Worm (Caenorhabditis elegans) whole organism, young adult: ENCODE measurements around the gene trmt-10C.2.

Source experiments
- B0336.3 ChIP-seq: fragments of 200-800 bp; sonication (Bioruptor generic); IDR thresholded peaks from 2 replicates; pipeline ENCODE4 v1.3.6; 2022; ENCODE audit warnings: missing genetic modification characterization, missing compliant biosample characterization
- C06A6.2 ChIP-seq: fragments of 200-800 bp; sonication (Bioruptor generic); conservative IDR thresholded peaks from 2 replicates; pipeline ENCODE4 v1.3.6; 2022; ENCODE audit warnings: missing genetic modification characterization, missing compliant biosample characterization
- D2030.7 ChIP-seq: fragments of 200-800 bp; sonication (Bioruptor generic); IDR thresholded peaks from 2 replicates; pipeline ENCODE4 v1.3.6; 2022; ENCODE audit warnings: missing genetic modification reagents, missing genetic modification characterization, missing compliant biosample characterization
- F23B12.7 ChIP-seq: sonication (generic microtip); optimal IDR thresholded peaks from 2 replicates; lab custom pipeline; 2017; ENCODE audit warnings: missing genetic modification characterization, mild to moderate bottlenecking, missing compliant biosample characterization, antibody characterized with exemption, moderate library complexity; ENCODE audit not compliant: insufficient read depth
- F52B5.7 ChIP-seq: sonication (generic microtip); optimal IDR thresholded peaks from 2 replicates; lab custom pipeline; 2016; ENCODE audit warnings: mild to moderate bottlenecking, missing genetic modification characterization, missing compliant biosample characterization
- F55B11.4 ChIP-seq: sonication (generic microtip); optimal IDR thresholded peaks from 2 replicates; lab custom pipeline; 2016; ENCODE audit warnings: missing compliant biosample characterization, missing genetic modification characterization, borderline replicate concordance; ENCODE audit not compliant: insufficient read depth
- F57C9.4 ChIP-seq: sonication (generic microtip); optimal IDR thresholded peaks from 2 replicates; lab custom pipeline; 2017; ENCODE audit warnings: mild to moderate bottlenecking, missing genetic modification characterization, missing compliant biosample characterization
- K12H6.12 ChIP-seq: fragments of 200-800 bp; sonication (Bioruptor generic); optimal IDR thresholded peaks from 2 replicates; lab custom pipeline; 2018; ENCODE audit warnings: mild to moderate bottlenecking, missing genetic modification characterization, missing compliant biosample characterization
- Y53F4B.3 ChIP-seq: fragments of 200-800 bp; sonication (Bioruptor generic); IDR thresholded peaks from 2 replicates; pipeline ENCODE4 v1.3.6; 2022; ENCODE audit warnings: missing genetic modification reagents, missing genetic modification characterization, missing compliant biosample characterization
- Y53G8AR.9 ChIP-seq: fragments of 200-800 bp; sonication (Bioruptor generic); conservative IDR thresholded peaks from 2 replicates; pipeline ENCODE4 v1.3.6; 2022; ENCODE audit warnings: missing genetic modification reagents, missing genetic modification characterization, missing compliant biosample characterization
- Y67H2A.10 ChIP-seq: fragments of 200-800 bp; sonication (Bioruptor generic); conservative IDR thresholded peaks from 2 replicates; pipeline ENCODE4 v1.3.6; 2022; ENCODE audit warnings: missing genetic modification reagents, missing genetic modification characterization, missing compliant biosample characterization
- Y79H2A.3 ChIP-seq: fragments of 200-800 bp; sonication (Bioruptor generic); conservative IDR thresholded peaks from 2 replicates; pipeline ENCODE4 v1.3.6; 2022; ENCODE audit warnings: missing genetic modification reagents, missing genetic modification characterization, missing compliant biosample characterization
- Y95B8A.8 ChIP-seq: fragments of 200-800 bp; sonication (Bioruptor generic); IDR thresholded peaks from 2 replicates; pipeline ENCODE4 v1.3.6; 2022; ENCODE audit warnings: missing genetic modification reagents, missing genetic modification characterization, missing compliant biosample characterization
- aptf-2 ChIP-seq: fragments of 200-800 bp; sonication (Bioruptor generic); conservative IDR thresholded peaks from 2 replicates; pipeline ENCODE4 v1.3.6; 2022; ENCODE audit warnings: missing genetic modification reagents, missing genetic modification characterization, missing compliant biosample characterization
- aptf-3 ChIP-seq: fragments of 200-800 bp; sonication (Bioruptor generic); IDR thresholded peaks from 2 replicates; pipeline ENCODE4 v1.3.6; 2022; ENCODE audit warnings: missing genetic modification characterization, missing compliant biosample characterization
- atf-7 ChIP-seq: sonication (generic microtip); optimal IDR thresholded peaks from 2 replicates; lab custom pipeline; 2017; ENCODE audit warnings: mild to moderate bottlenecking, missing genetic modification characterization, missing compliant biosample characterization
- athp-1 ChIP-seq: sonication (generic microtip); optimal IDR thresholded peaks from 2 replicates; lab custom pipeline; 2017; ENCODE audit warnings: mild to moderate bottlenecking, missing genetic modification characterization, missing compliant biosample characterization
- bed-1 ChIP-seq: fragments of 200-800 bp; sonication (Bioruptor generic); IDR thresholded peaks from 2 replicates; pipeline ENCODE4 v1.3.6; 2022; ENCODE audit warnings: missing genetic modification reagents, missing genetic modification characterization, missing compliant biosample characterization
- ccch-3 ChIP-seq: fragments of 200-800 bp; sonication (Bioruptor generic); optimal IDR thresholded peaks from 2 replicates; lab custom pipeline; 2018; ENCODE audit warnings: mild to moderate bottlenecking, missing genetic modification characterization, missing compliant biosample characterization
- cebp-2 ChIP-seq: fragments of 200-800 bp; sonication (Bioruptor generic); IDR thresholded peaks from 2 replicates; pipeline ENCODE4 v1.3.6; 2022; ENCODE audit warnings: missing genetic modification characterization, missing compliant biosample characterization
- ceh-100 ChIP-seq: fragments of 200-800 bp; sonication (Bioruptor generic); IDR thresholded peaks from 2 replicates; pipeline ENCODE4 v1.3.6; 2022; ENCODE audit warnings: missing genetic modification reagents, missing genetic modification characterization, missing compliant biosample characterization
- efl-1 ChIP-seq: fragments of 150-350 bp; optimal IDR thresholded peaks from 2 replicates; lab custom pipeline; 2014; ENCODE audit warnings: missing biosample characterization, missing genetic modification reagents, missing genetic modification characterization
- egl-44 ChIP-seq: fragments of 200-800 bp; sonication (Bioruptor generic); IDR thresholded peaks from 2 replicates; pipeline ENCODE4 v1.3.6; 2022; ENCODE audit warnings: missing genetic modification reagents, missing genetic modification characterization, missing compliant biosample characterization
- ets-4 ChIP-seq: fragments of 200-800 bp; sonication (Bioruptor generic); optimal IDR thresholded peaks from 2 replicates; lab custom pipeline; 2018; ENCODE audit warnings: mild to moderate bottlenecking, missing genetic modification characterization, missing compliant biosample characterization
- him-1 ChIP-seq: sonication (generic microtip); optimal IDR thresholded peaks from 2 replicates; lab custom pipeline; 2016; ENCODE audit warnings: missing genotype, missing genetic modification reagents, missing genetic modification characterization, missing compliant biosample characterization
- hmg-20 ChIP-seq: fragments of 200-800 bp; sonication (Bioruptor generic); IDR thresholded peaks from 2 replicates; pipeline ENCODE4 v1.3.6; 2022; ENCODE audit warnings: missing genetic modification reagents, missing genetic modification characterization, missing compliant biosample characterization
- let-526 ChIP-seq: fragments of 200-800 bp; sonication (Bioruptor generic); IDR thresholded peaks from 2 replicates; pipeline ENCODE4 v1.3.6; 2022; ENCODE audit warnings: missing genetic modification reagents, missing genetic modification characterization, missing compliant biosample characterization
- lin-40 ChIP-seq: sonication (generic microtip); optimal IDR thresholded peaks from 2 replicates; lab custom pipeline; 2016; ENCODE audit warnings: missing genetic modification characterization, mild to moderate bottlenecking, missing compliant biosample characterization, missing genotype, missing genetic modification reagents
- mel-28 ChIP-seq: sonication (generic microtip); optimal IDR thresholded peaks from 2 replicates; lab custom pipeline; 2016; ENCODE audit warnings: borderline replicate concordance, mild to moderate bottlenecking, missing genetic modification characterization, missing compliant biosample characterization
- mes-4 ChIP-seq: sonication (generic microtip); optimal IDR thresholded peaks from 2 replicates; lab custom pipeline; 2016; ENCODE audit warnings: missing genotype, missing genetic modification characterization, missing compliant biosample characterization
- nfyb-1 ChIP-seq: fragments of 200-800 bp; sonication (Bioruptor generic); IDR thresholded peaks from 2 replicates; pipeline ENCODE4 v1.3.6; 2022; ENCODE audit warnings: missing genetic modification reagents, missing genetic modification characterization, missing compliant biosample characterization
- nhr-80 ChIP-seq: sonication (generic microtip); optimal IDR thresholded peaks from 2 replicates; lab custom pipeline; 2016; ENCODE audit warnings: missing genetic modification characterization, missing compliant biosample characterization
- sdz-38 ChIP-seq: sonication (generic microtip); optimal IDR thresholded peaks from 2 replicates; lab custom pipeline; 2016; ENCODE audit warnings: missing genotype, missing genetic modification characterization, missing compliant biosample characterization
- sptf-2 ChIP-seq: fragments of 200-800 bp; sonication (Bioruptor generic); optimal IDR thresholded peaks from 2 replicates; lab custom pipeline; 2018; ENCODE audit warnings: mild to moderate bottlenecking, missing genetic modification characterization, missing compliant biosample characterization
- tbp1 ChIP-seq: fragments of 200-800 bp; sonication (Bioruptor generic); optimal IDR thresholded peaks from 2 replicates; lab custom pipeline; 2018; ENCODE audit warnings: mild to moderate bottlenecking, missing genetic modification characterization, missing compliant biosample characterization
- tbx-9 ChIP-seq: sonication (generic microtip); optimal IDR thresholded peaks from 2 replicates; lab custom pipeline; 2016; ENCODE audit warnings: borderline replicate concordance, missing genetic modification characterization, inconsistent platforms, missing compliant biosample characterization
- tlf-1 ChIP-seq: fragments of 200-800 bp; sonication (Bioruptor generic); optimal IDR thresholded peaks from 2 replicates; lab custom pipeline; 2018; ENCODE audit warnings: mild to moderate bottlenecking, missing genetic modification characterization, missing compliant biosample characterization
- unc-62 ChIP-seq: fragments of 150-350 bp; optimal IDR thresholded peaks from 2 replicates; lab custom pipeline; 2014; ENCODE audit warnings: missing biosample characterization, missing genetic modification reagents, missing genetic modification characterization
- ztf-18 ChIP-seq: sonication (generic microtip); optimal IDR thresholded peaks from 2 replicates; lab custom pipeline; 2016; ENCODE audit warnings: missing genotype, mild to moderate bottlenecking, missing genetic modification characterization, missing compliant biosample characterization
- ztf-26 ChIP-seq: sonication (generic microtip); optimal IDR thresholded peaks from 2 replicates; lab custom pipeline; 2017; ENCODE audit warnings: missing genetic modification characterization, missing compliant biosample characterization
- ztf-3 ChIP-seq: fragments of 200-800 bp; sonication (Bioruptor generic); optimal IDR thresholded peaks from 2 replicates; lab custom pipeline; 2018; ENCODE audit warnings: mild to moderate bottlenecking, missing genetic modification characterization, missing compliant biosample characterization

The trmt-10C.2 gene

ce11 chrIII:6345968-6346498 is at the start of gene trmt-10C.2, which contains the start of gene C56G2.22:
Gene trmt-10C.2 (plus strand): TSS chrIII:6346281.
Gene C56G2.22 (plus strand): TSS chrIII:6346448.
- TF ChIP-seq Y53G8AR.9 (GFP tag; lab: Robert Waterston, UW) (0 out of 2 replicates have a peak, but pooled peaks have one; percentile 49), nhr-80 (tag; lab: Kevin White, UChicago) (peak; percentile 23), let-526 (GFP tag; lab: Robert Waterston, UW) (no peak)

DNA sequence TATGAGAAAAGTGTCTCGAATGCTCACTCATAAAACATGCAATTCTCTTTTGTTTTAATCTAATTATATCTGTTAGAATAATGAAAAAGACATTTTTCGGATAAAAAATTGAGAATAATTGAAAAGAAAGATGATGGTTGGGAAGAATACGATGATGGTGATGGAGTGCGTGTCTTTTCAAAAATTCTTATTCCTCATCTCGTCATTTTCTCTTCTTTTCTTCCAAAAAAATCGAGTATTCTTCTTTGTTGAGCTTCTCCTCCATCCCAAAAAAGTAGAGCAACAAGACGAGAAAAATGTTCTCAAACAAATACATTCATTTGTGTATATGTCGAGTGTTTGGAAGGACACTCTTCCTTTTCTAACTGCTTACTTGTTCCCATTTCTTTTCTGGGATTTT is 48.5 kb upstream of the trmt-10C.2 start:
- TF ChIP-seq ztf-3 (no peak), unc-62 (GFP tag; lab: Kevin White, UChicago) (no peak), ceh-100 (GFP tag; lab: Robert Waterston, UW) (no peak), ztf-26 (tag; lab: Kevin White, UChicago) (no peak), mes-4 (no peak), Y53F4B.3 (GFP tag; lab: Robert Waterston, UW) (no peak), F55B11.4 (tag; lab: Kevin White, UChicago) (no peak), F57C9.4 (tag; lab: Kevin White, UChicago) (no peak), ccch-3 (GFP tag; lab: Kevin White, UChicago) (no peak), D2030.7 (no peak), Y95B8A.8 (no peak), him-1 (no peak), tbp1 (GFP tag; lab: Kevin White, UChicago) (no peak), bed-1 (GFP tag; lab: Robert Waterston, UW) (no peak)

DNA sequence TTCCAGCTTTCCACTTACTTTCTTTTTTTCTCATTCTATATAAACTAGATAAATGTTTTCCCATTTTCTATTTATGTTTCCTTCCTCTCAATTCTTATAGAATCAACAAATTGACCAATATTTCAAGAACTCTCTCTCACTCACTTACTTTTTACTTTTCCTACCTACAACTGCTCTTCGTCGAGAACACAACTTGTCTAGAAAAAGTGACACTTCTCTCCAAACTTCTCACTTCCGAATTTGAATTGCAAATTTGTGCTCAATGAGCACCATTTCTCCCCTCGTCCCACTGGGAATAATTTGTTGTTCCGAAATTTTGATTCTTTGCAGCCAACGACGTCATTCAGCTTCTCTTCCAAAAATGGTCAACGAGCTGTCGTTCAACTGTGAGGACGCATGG is 48.0 kb upstream of the trmt-10C.2 start, which contains the start of gene F47D12.3:
Gene F47D12.3, plus strand, starts transcription at position 331 of the 400 bp plus-strand sequence.
- TF ChIP-seq ztf-3 (no peak), sdz-38 (tag; lab: Kevin White, UChicago) (no peak), C06A6.2 (GFP tag; lab: Robert Waterston, UW) (no peak), nfyb-1 (GFP tag; lab: Robert Waterston, UW) (no peak), athp-1 (tag; lab: Kevin White, UChicago) (no peak), K12H6.12 (tag; lab: Kevin White, UChicago) (no peak)

- TF ChIP-seq hmg-20 (GFP tag; lab: Robert Waterston, UW) (no peak), egl-44 (GFP tag; lab: Robert Waterston, UW) (no peak), atf-7 (tag; lab: Kevin White, UChicago) (no peak), aptf-2 (GFP tag; lab: Robert Waterston, UW) (no peak), lin-40 (tag; lab: Kevin White, UChicago) (no peak), let-526 (GFP tag; lab: Robert Waterston, UW) (no peak), F52B5.7 (tag; lab: Kevin White, UChicago) (no peak), tbx-9 (no peak), Y67H2A.10 (GFP tag; lab: Robert Waterston, UW) (no peak)
These were observed 45.8 kb upstream of the trmt-10C.2 start for ce11 chrIII:6300297-6300696.

DNA sequence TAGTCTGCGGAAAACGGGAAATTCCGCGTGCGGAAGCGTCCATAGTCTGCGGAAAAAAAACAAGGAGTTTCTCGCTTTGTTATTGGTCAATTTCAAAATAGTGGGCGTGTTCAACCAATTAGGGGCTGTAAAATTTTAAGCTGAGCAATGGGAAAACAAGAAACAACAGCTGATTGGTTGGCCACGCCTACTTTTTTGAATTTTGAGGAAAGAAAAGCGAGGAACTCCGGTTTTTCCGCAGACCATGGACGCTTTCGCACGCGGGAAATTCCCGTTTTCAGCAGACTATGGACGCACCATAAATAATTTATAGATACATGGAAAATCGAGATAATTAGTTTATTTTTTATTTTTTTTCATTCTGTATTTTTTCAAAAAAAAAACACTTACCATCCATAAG is 44.4 kb upstream of the trmt-10C.2 start:
- peak; percentile 76 for TF ChIP-seq nfyb-1 (GFP tag; lab: Robert Waterston, UW)

ce11 chrIII:6303114-6303647 is 42.9 kb upstream of the trmt-10C.2 start, which contains the start of gene F47D12.9:
Gene F47D12.9 (minus strand): TSS chrIII:6303380.
- TF ChIP-seq B0336.3 (peak; percentile 46; the same call in 1 of the 2 replicates), aptf-3 (no peak), ets-4 (GFP tag; lab: Kevin White, UChicago) (no peak), tlf-1 (GFP tag; lab: Kevin White, UChicago) (peak; percentile 27), F23B12.7 (peak; percentile 22), cebp-2 (GFP tag; lab: Robert Waterston, UW) (no peak), ccch-3 (GFP tag; lab: Kevin White, UChicago) (no peak), ztf-18 (tag; lab: Kevin White, UChicago) (no peak), tbp1 (GFP tag; lab: Kevin White, UChicago) (peak; percentile 20), efl-1 (GFP tag; lab: Kevin White, UChicago) (no peak), Y79H2A.3 (GFP tag; lab: Robert Waterston, UW) (no peak), sptf-2 (GFP tag; lab: Kevin White, UChicago) (no peak), mel-28 (tag; lab: Kevin White, UChicago) (no peak)
